Worm (Caenorhabditis elegans) whole organism, early embryonic: ENCODE results near the gene K10H10.5.

Experiments
- B0310.2 ChIP-seq: sonication (generic microtip); optimal IDR thresholded peaks from 2 replicates; lab custom pipeline; 2016; ENCODE audit warnings: mild to moderate bottlenecking, missing genetic modification characterization, missing compliant biosample characterization
- F13C5.2 ChIP-seq: sonication (generic microtip); optimal IDR thresholded peaks from 2 replicates; lab custom pipeline; 2017; ENCODE audit warnings: mild to moderate bottlenecking, missing genetic modification characterization, inconsistent platforms, missing compliant biosample characterization
- aly-1 ChIP-seq: sonication (generic microtip); optimal IDR thresholded peaks from 2 replicates; lab custom pipeline; 2016; ENCODE audit warnings: missing genetic modification characterization, missing compliant biosample characterization
- ama-1 ChIP-seq: fragments of 150-350 bp; optimal IDR thresholded peaks from 2 replicates; lab custom pipeline; 2014
- ceh-13 ChIP-seq: fragments of 200-800 bp; sonication (Bioruptor generic); optimal IDR thresholded peaks from 2 replicates; lab custom pipeline; 2018; ENCODE audit warnings: mild to moderate bottlenecking, missing genetic modification characterization, missing compliant biosample characterization
- ceh-36 ChIP-seq: sonication (generic microtip); optimal IDR thresholded peaks from 2 replicates; lab custom pipeline; 2016; ENCODE audit warnings: missing genetic modification characterization, inconsistent platforms, missing compliant biosample characterization
- ets-7 ChIP-seq: sonication (generic microtip); optimal IDR thresholded peaks from 2 replicates; lab custom pipeline; 2016; ENCODE audit warnings: missing genotype, missing genetic modification characterization, missing compliant biosample characterization
- flt-1 ChIP-seq: fragments of 200-800 bp; sonication (Bioruptor generic); IDR thresholded peaks from 2 replicates; pipeline ENCODE4 v1.3.6; 2022; ENCODE audit warnings: missing genetic modification characterization, missing compliant biosample characterization
- hmbx-1 ChIP-seq: sonication (generic microtip); optimal IDR thresholded peaks from 2 replicates; lab custom pipeline; 2016; ENCODE audit warnings: mild to moderate bottlenecking, missing genetic modification characterization, missing compliant biosample characterization
- hmg-4 ChIP-seq: fragments of 200-800 bp; sonication (Bioruptor generic); optimal IDR thresholded peaks from 2 replicates; lab custom pipeline; 2018; ENCODE audit warnings: mild to moderate bottlenecking, missing genetic modification characterization, missing compliant biosample characterization
- hnd-1 ChIP-seq: sonication (generic microtip); optimal IDR thresholded peaks from 2 replicates; lab custom pipeline; 2016; ENCODE audit warnings: missing genetic modification characterization, missing compliant biosample characterization
- pes-1 ChIP-seq: fragments of 200-800 bp; sonication (Bioruptor generic); IDR thresholded peaks from 2 replicates; pipeline ENCODE4 v1.3.6; 2022; ENCODE audit warnings: missing genetic modification reagents, missing genetic modification characterization, missing compliant biosample characterization
- scrt-1 ChIP-seq: fragments of 200-800 bp; sonication (Bioruptor generic); IDR thresholded peaks from 2 replicates; pipeline ENCODE4 v1.3.6; 2022; ENCODE audit warnings: missing genetic modification characterization, missing compliant biosample characterization
- sea-1 ChIP-seq: fragments of 200-800 bp; sonication (Bioruptor generic); conservative IDR thresholded peaks from 2 replicates; pipeline ENCODE4 v1.3.6; 2022; ENCODE audit warnings: missing genetic modification characterization, missing compliant biosample characterization
- tbx-11 ChIP-seq: fragments of 200-800 bp; sonication (Bioruptor generic); IDR thresholded peaks from 2 replicates; pipeline ENCODE4 v1.3.6; 2022; ENCODE audit warnings: missing genetic modification characterization, missing compliant biosample characterization
- tbx-37 ChIP-seq: fragments of 200-800 bp; sonication (Bioruptor generic); conservative IDR thresholded peaks from 2 replicates; pipeline ENCODE4 v1.3.6; 2022; ENCODE audit warnings: missing genetic modification reagents, missing genetic modification characterization, missing compliant biosample characterization
- tra-4 ChIP-seq: sonication (generic microtip); optimal IDR thresholded peaks from 2 replicates; lab custom pipeline; 2017; ENCODE audit warnings: missing genetic modification characterization, missing compliant biosample characterization

The K10H10.5 gene

ce11 chrII:14483813-14484212 lies 17.7 kb upstream of the K10H10.5 start:
- no peak for TF ChIP-seq F13C5.2 (tag; lab: Kevin White, UChicago)
- TF ChIP-seq aly-1: no peak
- TF ChIP-seq pes-1 (GFP tag; lab: Robert Waterston, UW): no peak
- no peak for TF ChIP-seq tra-4 (tag; lab: Kevin White, UChicago)
- TF ChIP-seq ama-1 (lab: Kevin White, UChicago): no peak
- TF ChIP-seq hmg-4 (GFP tag; lab: Kevin White, UChicago): no peak
- no peak for TF ChIP-seq flt-1 (GFP tag; lab: Robert Waterston, UW)
- TF ChIP-seq ets-7 (tag; lab: Kevin White, UChicago): no peak

DNA sequence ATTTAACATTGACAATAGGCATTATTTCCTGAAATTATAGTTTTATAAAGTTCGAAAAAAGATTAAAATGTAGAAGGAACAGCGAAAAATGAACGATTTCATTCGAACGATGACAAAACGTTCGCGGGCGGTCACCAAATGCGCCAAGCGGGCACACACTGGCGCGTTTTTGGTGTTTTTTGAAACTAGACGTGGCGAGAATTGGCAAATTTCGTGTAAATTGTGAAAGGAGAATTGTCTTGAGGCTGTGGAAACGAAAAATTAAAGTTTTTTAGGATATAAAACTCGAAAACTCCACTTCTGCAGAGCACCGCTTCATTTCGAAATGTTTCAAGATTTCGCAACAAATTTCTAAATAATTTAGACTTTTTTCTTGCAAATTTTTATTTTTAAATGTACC lies 12.9 kb upstream of the K10H10.5 start, which contains the start of gene usp-14:
Gene usp-14, minus strand, starts transcription at position 28 of the 400 bp plus-strand sequence.
- TF ChIP-seq ama-1 (lab: Kevin White, UChicago) (no peak), tbx-37 (GFP tag; lab: Robert Waterston, UW) (no peak), ets-7 (tag; lab: Kevin White, UChicago) (no peak), hnd-1 (tag; lab: Kevin White, UChicago) (no peak), hmg-4 (GFP tag; lab: Kevin White, UChicago) (no peak), tbx-11 (GFP tag; lab: Robert Waterston, UW) (no peak), F13C5.2 (tag; lab: Kevin White, UChicago) (no peak), tra-4 (tag; lab: Kevin White, UChicago) (no peak), scrt-1 (GFP tag; lab: Robert Waterston, UW) (no peak), ceh-13 (GFP tag; lab: Kevin White, UChicago) (no peak), hmbx-1 (no peak), pes-1 (GFP tag; lab: Robert Waterston, UW) (no peak), B0310.2 (tag; lab: Kevin White, UChicago) (no peak), aly-1 (no peak), sea-1 (GFP tag; lab: Robert Waterston, UW) (no peak), ceh-36 (tag; lab: Kevin White, UChicago) (no peak)

DNA sequence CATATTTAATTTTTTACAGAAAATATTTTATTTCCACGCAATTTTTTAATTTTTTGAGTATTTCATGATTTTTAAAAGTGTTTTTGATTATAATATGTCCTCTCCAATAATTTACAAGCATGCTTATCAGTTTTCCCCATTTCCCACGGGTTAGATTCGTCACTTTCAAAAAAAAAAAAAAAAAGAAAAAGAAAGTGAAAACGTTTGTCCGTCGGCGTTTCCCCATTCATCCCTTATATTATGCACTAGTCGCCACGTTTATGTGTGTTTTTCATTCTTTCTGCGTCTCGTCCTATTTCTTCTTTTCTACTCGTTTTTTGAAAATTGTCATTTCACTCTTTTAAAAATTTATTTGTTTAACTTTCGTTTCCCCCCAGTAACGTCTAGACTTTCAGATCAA lies 12.1 kb upstream of the K10H10.5 start, which contains the start of gene vnut-1:
Gene vnut-1, plus strand, starts transcription at position 396 of the 400 bp plus-strand sequence.
- TF ChIP-seq tbx-11 (GFP tag; lab: Robert Waterston, UW) (no peak), hmg-4 (GFP tag; lab: Kevin White, UChicago) (no peak), F13C5.2 (tag; lab: Kevin White, UChicago) (no peak), B0310.2 (tag; lab: Kevin White, UChicago) (no peak), sea-1 (GFP tag; lab: Robert Waterston, UW) (no peak), ceh-13 (GFP tag; lab: Kevin White, UChicago) (no peak), hnd-1 (tag; lab: Kevin White, UChicago) (no peak), ets-7 (tag; lab: Kevin White, UChicago) (no peak), ceh-36 (tag; lab: Kevin White, UChicago) (no peak)

ce11 chrII:14492592-14493196 lies 8.9 kb upstream of the K10H10.5 start:
- TF ChIP-seq hnd-1 (tag; lab: Kevin White, UChicago) (no peak), hmbx-1 (no peak), F13C5.2 (tag; lab: Kevin White, UChicago) (no peak), tbx-37 (GFP tag; lab: Robert Waterston, UW) (no peak), ama-1 (lab: Kevin White, UChicago) (no peak), flt-1 (GFP tag; lab: Robert Waterston, UW) (no peak), aly-1 (no peak), tra-4 (tag; lab: Kevin White, UChicago) (no peak), ets-7 (tag; lab: Kevin White, UChicago) (no peak), tbx-11 (GFP tag; lab: Robert Waterston, UW) (no peak), scrt-1 (GFP tag; lab: Robert Waterston, UW) (no peak)

- TF ChIP-seq B0310.2 (tag; lab: Kevin White, UChicago) (no peak), sea-1 (GFP tag; lab: Robert Waterston, UW) (no peak), scrt-1 (GFP tag; lab: Robert Waterston, UW) (no peak), ets-7 (tag; lab: Kevin White, UChicago) (no peak), ceh-36 (tag; lab: Kevin White, UChicago) (no peak), F13C5.2 (tag; lab: Kevin White, UChicago) (no peak), pes-1 (GFP tag; lab: Robert Waterston, UW) (no peak), ceh-13 (GFP tag; lab: Kevin White, UChicago) (no peak), ama-1 (lab: Kevin White, UChicago) (no peak)
Observed at ce11 chrII:14494014-14494413, 7.5 kb upstream of the K10H10.5 start.

DNA sequence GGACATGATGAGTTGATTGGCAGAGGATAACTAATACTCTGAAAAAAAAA lies 7.3 kb upstream of the K10H10.5 start, which contains the start of gene cysl-2:
Gene cysl-2, minus strand, starts transcription at position 38 of the 50 bp plus-strand sequence.
- TF ChIP-seq tra-4 (tag; lab: Kevin White, UChicago) (no peak), hmbx-1 (no peak), tbx-37 (GFP tag; lab: Robert Waterston, UW) (no peak), ama-1 (lab: Kevin White, UChicago) (no peak), aly-1 (no peak), hmg-4 (GFP tag; lab: Kevin White, UChicago) (no peak), tbx-11 (GFP tag; lab: Robert Waterston, UW) (no peak), ceh-36 (tag; lab: Kevin White, UChicago) (no peak), ceh-13 (GFP tag; lab: Kevin White, UChicago) (no peak), F13C5.2 (tag; lab: Kevin White, UChicago) (no peak), pes-1 (GFP tag; lab: Robert Waterston, UW) (no peak), ets-7 (tag; lab: Kevin White, UChicago) (no peak), hnd-1 (tag; lab: Kevin White, UChicago) (no peak), scrt-1 (GFP tag; lab: Robert Waterston, UW) (no peak), B0310.2 (tag; lab: Kevin White, UChicago) (no peak), flt-1 (GFP tag; lab: Robert Waterston, UW) (no peak), sea-1 (GFP tag; lab: Robert Waterston, UW) (no peak)

DNA sequence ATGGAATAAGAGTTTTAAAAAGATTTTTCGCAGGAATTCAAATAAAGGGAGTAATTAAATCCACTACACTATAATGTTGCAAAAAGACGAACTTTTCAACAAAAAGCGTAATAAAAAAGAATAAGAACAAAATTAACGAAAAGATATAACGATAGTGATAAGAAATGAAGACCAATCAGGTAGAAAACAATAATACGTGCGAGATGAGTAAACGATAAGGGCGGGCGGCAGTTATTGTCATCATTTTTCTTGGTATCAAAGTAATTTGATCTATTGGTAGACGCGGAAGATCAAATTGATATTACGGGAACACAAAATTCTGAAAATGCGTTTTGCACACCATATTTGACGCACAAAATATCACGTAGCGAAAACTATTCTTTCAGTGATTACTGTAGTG lies 7.1 kb upstream of the K10H10.5 start:
- TF ChIP-seq hnd-1 (tag; lab: Kevin White, UChicago) (no peak), F13C5.2 (tag; lab: Kevin White, UChicago) (no peak), B0310.2 (tag; lab: Kevin White, UChicago) (no peak), ceh-36 (tag; lab: Kevin White, UChicago) (no peak), tra-4 (tag; lab: Kevin White, UChicago) (no peak), sea-1 (GFP tag; lab: Robert Waterston, UW) (no peak), ets-7 (tag; lab: Kevin White, UChicago) (no peak), ceh-13 (GFP tag; lab: Kevin White, UChicago) (no peak), pes-1 (GFP tag; lab: Robert Waterston, UW) (no peak), tbx-11 (GFP tag; lab: Robert Waterston, UW) (no peak)
